Worm (Caenorhabditis elegans) whole organism, L3 larva: ENCODE results near the gene cox-15.

Source experiments
- R02D3.7 ChIP-seq: fragments of 150-350 bp; optimal IDR thresholded peaks from 2 replicates; lab custom pipeline; 2014; ENCODE audit warnings: missing biosample characterization, missing genetic modification characterization
- aly-2 ChIP-seq: fragments of 150-350 bp; optimal IDR thresholded peaks from 2 replicates; lab custom pipeline; 2014; ENCODE audit warnings: missing biosample characterization, missing genetic modification characterization
- ama-1 ChIP-seq: fragments of 150-350 bp; optimal IDR thresholded peaks from 2 replicates; lab custom pipeline; 2018
- ceh-16 ChIP-seq: sonication (generic microtip); optimal IDR thresholded peaks from 2 replicates; lab custom pipeline; 2017; ENCODE audit warnings: missing biosample characterization, missing genetic modification characterization
- ceh-28 ChIP-seq: fragments of 150-350 bp; optimal IDR thresholded peaks from 2 replicates; lab custom pipeline; 2014; ENCODE audit warnings: missing biosample characterization, missing genetic modification reagents, missing genetic modification characterization
- ceh-9 ChIP-seq: sonication (generic microtip); optimal IDR thresholded peaks from 2 replicates; lab custom pipeline; 2018; ENCODE audit warnings: missing biosample characterization, missing genetic modification characterization
- daf-12 ChIP-seq: fragments of 150-350 bp; optimal IDR thresholded peaks from 2 replicates; lab custom pipeline; 2014; ENCODE audit warnings: missing biosample characterization, missing genetic modification reagents, missing genetic modification characterization
- egl-27 ChIP-seq: sonication (generic microtip); optimal IDR thresholded peaks from 4 replicates; lab custom pipeline; 2017; ENCODE audit warnings: missing biosample characterization, missing genetic modification reagents, missing genetic modification characterization
- elt-2 ChIP-seq: sonication (generic microtip); optimal IDR thresholded peaks from 2 replicates; lab custom pipeline; 2016; ENCODE audit warnings: missing genetic modification reagents, mild to moderate bottlenecking, missing genetic modification characterization, missing compliant biosample characterization
- eor-1 ChIP-seq, 2 experiments: fragments of 150-350 bp; optimal IDR thresholded peaks; 2 replicates each; lab custom pipeline; 2014 to 2018; ENCODE audit warnings: missing biosample characterization in 2 of 2, missing genetic modification characterization in 2 of 2
- fkh-10 ChIP-seq: sonication (generic microtip); optimal IDR thresholded peaks from 2 replicates; lab custom pipeline; 2017; ENCODE audit warnings: missing biosample characterization, missing genetic modification reagents, missing genetic modification characterization
- fkh-2 ChIP-seq: fragments of 150-350 bp; optimal IDR thresholded peaks from 2 replicates; lab custom pipeline; 2014; ENCODE audit warnings: missing biosample characterization, missing genetic modification reagents, missing genetic modification characterization
- fos-1 ChIP-seq: fragments of 150-350 bp; optimal IDR thresholded peaks from 2 replicates; lab custom pipeline; 2014; ENCODE audit warnings: missing biosample characterization, missing genetic modification characterization
- hmg-11 ChIP-seq: sonication (generic microtip); optimal IDR thresholded peaks from 2 replicates; lab custom pipeline; 2016; ENCODE audit warnings: missing genetic modification characterization, missing compliant biosample characterization
- jun-1 ChIP-seq: fragments of 150-350 bp; optimal IDR thresholded peaks from 2 replicates; lab custom pipeline; 2014; ENCODE audit warnings: missing biosample characterization, missing genetic modification reagents, missing genetic modification characterization
- lin-15B ChIP-seq: fragments of 150-350 bp; optimal IDR thresholded peaks from 2 replicates; lab custom pipeline; 2014; ENCODE audit warnings: missing biosample characterization, missing genetic modification characterization
- lin-39 ChIP-seq: fragments of 150-350 bp; optimal IDR thresholded peaks from 2 replicates; lab custom pipeline; 2018; ENCODE audit warnings: missing biosample characterization, missing genetic modification reagents, missing genetic modification characterization
- lsy-12 ChIP-seq: sonication (generic microtip); optimal IDR thresholded peaks from 2 replicates; lab custom pipeline; 2016; ENCODE audit warnings: mild to moderate bottlenecking, missing genetic modification characterization, missing compliant biosample characterization
- mdl-1 ChIP-seq: fragments of 150-350 bp; optimal IDR thresholded peaks from 2 replicates; lab custom pipeline; 2014; ENCODE audit warnings: missing biosample characterization, missing genetic modification characterization
- mml-1 ChIP-seq: fragments of 150-350 bp; sonication (generic microtip); optimal IDR thresholded peaks from 3 replicates; lab custom pipeline; 2014; ENCODE audit warnings: missing biosample characterization, missing genetic modification characterization
- nfya-1 ChIP-seq: sonication (generic microtip); optimal IDR thresholded peaks from 2 replicates; lab custom pipeline; 2017; ENCODE audit warnings: missing genetic modification characterization, mild to moderate bottlenecking, missing compliant biosample characterization, antibody characterized with exemption, moderate library complexity; ENCODE audit not compliant: insufficient read depth
- nhr-11 ChIP-seq: fragments of 150-350 bp; optimal IDR thresholded peaks from 2 replicates; lab custom pipeline; 2014; ENCODE audit warnings: missing biosample characterization, missing genetic modification characterization
- nhr-12 ChIP-seq: fragments of 150-350 bp; optimal IDR thresholded peaks from 2 replicates; lab custom pipeline; 2014; ENCODE audit warnings: missing biosample characterization, missing genetic modification characterization
- nhr-23 ChIP-seq: fragments of 150-350 bp; optimal IDR thresholded peaks from 2 replicates; lab custom pipeline; 2014; ENCODE audit warnings: missing biosample characterization, missing genetic modification reagents, missing genetic modification characterization
- nhr-237 ChIP-seq: fragments of 150-350 bp; optimal IDR thresholded peaks from 2 replicates; lab custom pipeline; 2014; ENCODE audit warnings: missing biosample characterization, missing genetic modification characterization
- nhr-25 ChIP-seq: sonication (generic microtip); optimal IDR thresholded peaks from 2 replicates; lab custom pipeline; 2017; ENCODE audit warnings: missing biosample characterization, missing genetic modification characterization
- nhr-28 ChIP-seq: fragments of 150-350 bp; optimal IDR thresholded peaks from 2 replicates; lab custom pipeline; 2014; ENCODE audit warnings: missing biosample characterization, missing genetic modification characterization
- nhr-43 ChIP-seq: sonication (generic microtip); optimal IDR thresholded peaks from 2 replicates; lab custom pipeline; 2016; ENCODE audit warnings: mild to moderate bottlenecking, missing genetic modification characterization, missing compliant biosample characterization; ENCODE audit not compliant: poor library complexity, severe bottlenecking
- nhr-67 ChIP-seq: fragments of 150-350 bp; optimal IDR thresholded peaks from 2 replicates; lab custom pipeline; 2014; ENCODE audit warnings: missing biosample characterization, missing genetic modification characterization
- nhr-76 ChIP-seq: fragments of 150-350 bp; sonication (generic microtip); optimal IDR thresholded peaks from 5 replicates; lab custom pipeline; 2014; ENCODE audit warnings: missing biosample characterization, missing genetic modification characterization
- nhr-77 ChIP-seq: fragments of 150-350 bp; optimal IDR thresholded peaks from 2 replicates; lab custom pipeline; 2014; ENCODE audit warnings: missing biosample characterization, missing genetic modification characterization
- pha-4 ChIP-seq: fragments of 150-350 bp; optimal IDR thresholded peaks from 2 replicates; lab custom pipeline; 2014; ENCODE audit warnings: missing biosample characterization, missing genetic modification reagents, missing genetic modification characterization
- pqm-1 ChIP-seq: fragments of 150-350 bp; optimal IDR thresholded peaks from 2 replicates; lab custom pipeline; 2017; ENCODE audit warnings: missing biosample characterization, missing genetic modification characterization, inconsistent platforms
- skn-1 ChIP-seq: fragments of 150-350 bp; optimal IDR thresholded peaks from 2 replicates; lab custom pipeline; 2014; ENCODE audit warnings: missing biosample characterization, missing genetic modification characterization
- snpc-4 ChIP-seq: fragments of 150-350 bp; optimal IDR thresholded peaks from 2 replicates; lab custom pipeline; 2014; ENCODE audit warnings: missing biosample characterization, missing genetic modification characterization
- tbx-2 ChIP-seq: sonication (generic microtip); optimal IDR thresholded peaks from 2 replicates; lab custom pipeline; 2016; ENCODE audit warnings: mild to moderate bottlenecking, missing genetic modification characterization, missing compliant biosample characterization
- zag-1 ChIP-seq: fragments of 150-350 bp; optimal IDR thresholded peaks from 2 replicates; lab custom pipeline; 2014; ENCODE audit warnings: missing biosample characterization, missing genetic modification characterization
- ztf-11 ChIP-seq: fragments of 150-350 bp; optimal IDR thresholded peaks from 2 replicates; lab custom pipeline; 2014; ENCODE audit warnings: missing biosample characterization, missing genetic modification characterization
- ztf-4 ChIP-seq: fragments of 150-350 bp; optimal IDR thresholded peaks from 2 replicates; lab custom pipeline; 2014; ENCODE audit warnings: missing biosample characterization, missing genetic modification characterization

Gene cox-15

DNA sequence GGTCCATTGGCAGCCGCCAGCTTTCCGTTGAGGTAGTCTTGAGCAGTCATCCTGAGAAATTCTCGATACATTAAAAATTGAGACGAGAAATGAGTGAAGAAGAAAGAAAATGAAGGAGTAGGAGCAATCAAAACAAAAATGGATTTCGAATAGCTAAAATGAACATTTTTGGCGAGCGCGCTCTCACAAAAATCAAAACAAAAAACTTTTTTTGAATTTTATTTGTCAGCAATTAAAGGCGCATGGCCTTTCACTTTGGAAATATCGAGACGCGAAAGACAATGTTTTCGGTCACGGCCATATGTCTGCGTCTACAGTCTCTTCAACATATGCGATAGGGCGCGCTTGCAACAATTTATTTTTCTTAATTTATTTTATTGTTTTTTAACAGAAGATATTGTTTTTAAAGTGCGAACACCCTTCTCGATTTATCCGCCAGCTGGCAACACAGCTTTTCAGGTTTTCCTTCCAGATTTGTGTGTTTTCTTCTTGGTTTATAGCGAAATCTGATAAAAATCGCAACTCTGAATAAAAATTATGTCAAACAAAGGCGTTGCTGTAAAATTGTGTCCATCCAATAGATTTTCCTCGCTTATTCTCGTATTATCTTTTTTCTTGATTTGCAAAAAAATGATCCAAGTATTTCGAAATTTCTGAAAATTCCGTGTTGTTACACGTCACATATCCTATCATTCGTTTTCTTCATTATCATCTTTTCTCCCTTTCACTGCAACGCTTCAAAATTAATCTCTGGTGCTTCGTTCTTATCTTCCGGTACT, 4.3 kb upstream of the cox-15 start, which contains the start of the genes rpn-9 and T06D8.9 (continued):
- TF ChIP-seq lsy-12 (tag; lab: Kevin White, UChicago) (peak; percentile 24), nhr-67 (tag; lab: Kevin White, UChicago) (no peak), nhr-25 (peak; percentile 59), mml-1 (tag; lab: Kevin White, UChicago) (no peak), lin-39 (tag; lab: Kevin White, UChicago) (peak; percentile 77), mdl-1 (tag; lab: Kevin White, UChicago) (no peak), ama-1 (lab: Kevin White, UChicago) (peak; percentile 44), fkh-10 (no peak), elt-2 (peak; percentile 53), ceh-9 (tag; lab: Kevin White, UChicago) (no peak), daf-12 (tag; lab: Kevin White, UChicago) (no peak), nhr-28 (no peak), lin-15B (tag; lab: Kevin White, UChicago) (peak; percentile 97), aly-2 (tag; lab: Kevin White, UChicago) (no peak), pqm-1 (peak; percentile 63), eor-1 (tag; optimal IDR thresholded peaks at IDR 0.05; lab: Kevin White, UChicago) (no peak), fos-1 (tag; lab: Kevin White, UChicago) (no peak), nhr-77 (no peak), ceh-28 (tag; lab: Kevin White, UChicago) (no peak), nhr-11 (tag; lab: Kevin White, UChicago) (no peak), tbx-2 (tag; lab: Kevin White, UChicago) (no peak), jun-1 (tag; lab: Kevin White, UChicago) (peak; percentile 62), snpc-4 (peak; percentile 90), nfya-1 (tag; lab: Kevin White, UChicago) (peak; percentile 90)

DNA sequence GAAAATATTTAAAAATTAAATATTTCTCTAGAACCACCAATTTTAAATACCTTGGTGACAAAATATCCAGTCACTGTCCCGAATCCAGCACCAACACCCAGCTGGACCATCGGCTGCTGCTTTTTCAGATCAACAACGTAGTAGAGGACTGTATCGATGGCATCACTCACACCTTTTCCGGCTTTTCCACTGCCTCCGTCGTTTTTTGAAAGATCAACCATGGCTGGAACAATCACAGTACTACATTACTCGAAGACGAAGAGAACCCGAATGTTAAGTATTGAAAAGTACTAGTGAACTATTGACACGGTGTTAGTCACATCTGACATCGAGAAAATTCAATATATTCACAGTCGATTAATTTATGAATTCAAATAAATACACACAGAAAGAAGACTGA, 2.3 kb upstream of the cox-15 start, which contains the start of gene fndc-1:
Gene fndc-1 (minus strand): TSS at position 227 of the 400 bp plus-strand sequence.
- TF ChIP-seq aly-2 (tag; lab: Kevin White, UChicago), result no peak
- peak; percentile 25 for TF ChIP-seq ama-1 (lab: Kevin White, UChicago)

DNA sequence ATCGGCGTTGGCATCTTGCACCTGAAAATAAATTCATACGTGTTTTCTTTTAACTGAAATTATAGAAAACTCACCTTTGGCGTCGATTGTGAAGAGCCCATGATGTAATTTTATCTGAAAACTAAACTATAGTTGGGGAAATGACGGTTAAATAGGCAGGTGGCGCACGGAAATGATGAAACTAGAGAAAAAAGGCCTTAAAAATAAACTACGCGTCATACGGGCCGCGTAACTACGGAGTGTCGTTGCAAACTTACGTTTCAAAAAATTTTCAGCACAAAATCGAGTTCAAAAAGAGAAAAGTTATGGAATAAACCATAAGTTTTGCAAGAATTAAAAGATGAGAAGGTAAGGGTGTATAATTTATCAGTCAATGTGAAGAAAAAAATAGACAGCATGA, 1.5 kb upstream of the cox-15 start, which contains the start of gene cchl-1:
Gene cchl-1 (minus strand): TSS at position 114 of the 400 bp plus-strand sequence.
- TF ChIP-seq elt-2 (peak; percentile 32), hmg-11 (tag; lab: Kevin White, UChicago) (peak; percentile 21), ama-1 (lab: Kevin White, UChicago) (peak; percentile 44), nfya-1 (tag; lab: Kevin White, UChicago) (peak; percentile 32), fkh-2 (tag; lab: Kevin White, UChicago) (no peak), pha-4 (tag; lab: Kevin White, UChicago) (peak; percentile 36), lin-15B (tag; lab: Kevin White, UChicago) (peak; percentile 29), egl-27 (tag; lab: Kevin White, UChicago) (no peak)

DNA sequence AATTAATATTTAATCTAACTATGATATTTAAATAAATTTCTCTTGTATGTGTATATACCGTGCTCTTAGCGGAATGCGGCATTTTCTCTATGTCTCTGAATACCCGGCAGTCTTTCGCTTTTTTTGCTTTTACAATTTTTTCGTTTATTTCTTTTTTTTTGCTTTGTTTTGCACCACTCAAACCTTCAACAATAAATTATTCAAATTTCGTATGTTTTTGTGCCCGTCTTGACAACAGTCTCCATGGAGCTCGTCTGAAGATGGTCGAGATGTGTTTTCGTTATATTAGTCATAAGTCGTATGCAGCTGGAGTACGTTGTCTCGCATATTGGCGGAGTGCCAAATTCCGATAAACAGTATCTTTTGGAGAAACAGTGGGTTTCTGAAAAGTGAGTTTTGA, 8.4 kb downstream of the cox-15 start, which contains the start of gene T06D8.2:
Gene T06D8.2 (plus strand): TSS at position 301 of the 400 bp plus-strand sequence.
- no peak for TF ChIP-seq lsy-12 (tag; lab: Kevin White, UChicago)
- no peak for TF ChIP-seq nhr-11 (tag; lab: Kevin White, UChicago)
- no peak for TF ChIP-seq nhr-67 (tag; lab: Kevin White, UChicago)
- TF ChIP-seq snpc-4, result no peak
- TF ChIP-seq pha-4 (tag; lab: Kevin White, UChicago), result no peak
- no peak for TF ChIP-seq nhr-237 (tag; lab: Kevin White, UChicago)
- TF ChIP-seq lin-39 (tag; lab: Kevin White, UChicago), result no peak

DNA sequence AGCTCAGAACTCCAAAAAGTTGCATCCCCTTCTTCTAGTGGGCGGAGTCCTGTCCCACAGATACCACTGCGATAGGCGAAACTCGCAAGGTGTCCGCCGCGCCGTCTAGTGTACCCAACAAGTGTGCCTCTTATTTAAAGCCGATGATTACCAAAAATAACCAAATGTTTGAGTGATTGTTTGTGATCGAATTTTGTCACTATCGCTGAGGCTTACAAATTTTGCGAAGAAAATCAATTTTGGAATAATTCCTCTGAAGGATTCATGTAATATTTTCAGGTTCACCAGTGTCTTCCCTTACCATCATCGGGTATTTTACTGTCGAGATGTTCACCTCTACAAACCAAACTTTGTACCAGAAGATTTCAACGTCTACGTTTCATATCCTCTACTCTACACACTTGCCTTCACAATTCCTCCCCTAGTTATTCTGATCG, 10.7 kb downstream of the cox-15 start:
- TF ChIP-seq lin-15B (tag; lab: Kevin White, UChicago) (peak; percentile 65), egl-27 (tag; lab: Kevin White, UChicago) (peak; percentile 8), jun-1 (tag; lab: Kevin White, UChicago) (peak; percentile 65), nhr-28 (no peak), zag-1 (tag; lab: Kevin White, UChicago) (peak; percentile 32), nhr-11 (tag; lab: Kevin White, UChicago) (no peak), aly-2 (tag; lab: Kevin White, UChicago) (peak; percentile 74), lin-39 (tag; lab: Kevin White, UChicago) (peak; percentile 62), mdl-1 (tag; lab: Kevin White, UChicago) (no peak), ceh-16 (tag; lab: Kevin White, UChicago) (no peak), pha-4 (tag; lab: Kevin White, UChicago) (peak; percentile 33), tbx-2 (tag; lab: Kevin White, UChicago) (peak; percentile 68), ztf-4 (tag; lab: Kevin White, UChicago) (no peak), ztf-11 (tag; lab: Kevin White, UChicago) (no peak), ceh-28 (tag; lab: Kevin White, UChicago) (peak; percentile 84), fkh-10 (no peak), ceh-9 (tag; lab: Kevin White, UChicago) (no peak), fos-1 (tag; lab: Kevin White, UChicago) (no peak), snpc-4 (peak; percentile 99), elt-2 (peak; percentile 64), skn-1 (tag; lab: Kevin White, UChicago) (peak; percentile 42), nhr-12 (tag; lab: Kevin White, UChicago) (no peak), ama-1 (lab: Kevin White, UChicago) (peak; percentile 98), nhr-77 (no peak), nhr-76 (tag; lab: Kevin White, UChicago) (no peak), R02D3.7 (tag; lab: Kevin White, UChicago) (peak; percentile 73), nhr-23 (peak; percentile 69), nhr-43 (peak; percentile 87)
